Worm (Caenorhabditis elegans): ENCODE data around the gene zif-1.

DNA sequence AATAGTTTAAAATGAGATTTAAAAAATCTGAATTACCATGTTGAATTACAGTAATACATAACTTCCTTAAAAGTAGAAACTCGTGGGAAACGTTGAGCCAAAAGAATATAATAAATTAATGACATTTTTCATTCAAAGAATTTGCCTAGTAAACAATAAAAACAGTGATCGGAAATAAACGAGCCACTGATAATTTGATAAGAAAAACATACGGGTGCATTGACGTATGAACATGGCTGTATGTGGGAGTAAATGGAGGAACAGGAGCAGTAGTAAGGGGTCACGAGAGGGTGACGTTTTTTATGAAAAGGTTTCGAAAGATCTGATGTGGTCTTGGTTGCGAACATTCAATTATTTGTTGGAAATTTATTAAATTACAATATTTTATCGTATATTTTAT lies 28.2 kb downstream of the zif-1 start:
- TF ChIP-seq unc-62 (GFP tag; optimal IDR thresholded peaks at IDR 0.05) (no peak), rec-8 (tag; optimal IDR thresholded peaks at IDR 0.05) (no peak)
